ENCODE assay signal across 1 fruit fly cellular context in the genomic region with DNA sequence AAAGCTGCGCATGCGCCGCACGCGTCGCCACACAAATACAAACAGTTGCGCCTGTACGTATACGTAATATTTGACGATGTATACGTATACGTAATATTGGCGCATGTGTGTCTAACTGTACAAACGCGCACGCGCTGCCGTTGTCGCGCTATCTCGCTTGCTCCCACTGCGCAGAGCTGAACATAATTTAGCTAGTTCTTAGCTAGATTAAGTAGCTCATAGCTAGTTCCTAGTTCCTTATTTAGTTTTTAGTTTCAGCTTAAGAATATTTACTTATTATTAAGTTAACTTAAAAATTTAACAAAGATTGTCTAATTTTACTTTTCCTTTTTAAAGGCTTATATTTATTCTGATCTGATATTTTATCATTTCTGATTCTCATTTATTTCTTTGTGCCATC.
TF ChIP-seq lines count a peak whose summit lies in the region.

No protein-coding gene starts in this region.

TF ChIP-seq in whole organism, embryonic, 481 proteins besides CTCF, POLR2A, EP300 and RAD21 (continued from another document and continues in another):
- TF ChIP-seq Dp (GFP tag; optimal IDR thresholded peaks at IDR 0.05; lab: Kevin White, UChicago) = no peak
- no peak for TF ChIP-seq Abd-B (GFP tag; optimal IDR thresholded peaks at IDR 0.05; lab: Kevin White, UChicago)
- peak; percentile 44; the same call in 1 of the 2 replicates for TF ChIP-seq CG9932 (GFP tag; IDR thresholded peaks at IDR 0.05; lab: Robert Waterston, UW)
- no peak for TF ChIP-seq CG13894 (tag; optimal IDR thresholded peaks at IDR 0.05; lab: Kevin White, UChicago)
- no peak for TF ChIP-seq B-H1 (GFP tag; IDR thresholded peaks at IDR 0.05; lab: Robert Waterston, UW)
- TF ChIP-seq Eip74EF (GFP tag; optimal IDR thresholded peaks at IDR 0.05; lab: Kevin White, UChicago) = peak in 1 of 2 experiments; percentile 24
- TF ChIP-seq Optix (GFP tag; IDR thresholded peaks at IDR 0.05; lab: Robert Waterston, UW) = no peak
- no peak for TF ChIP-seq Atf3 (GFP tag; optimal IDR thresholded peaks at IDR 0.05; lab: Kevin White, UChicago)
- TF ChIP-seq CG11247 (GFP tag; IDR thresholded peaks at IDR 0.05; lab: Robert Waterston, UW) = no peak
- TF ChIP-seq CG14014 (GFP tag; IDR thresholded peaks at IDR 0.05; lab: Robert Waterston, UW) = no peak; the same call in 1 of the 2 replicates
- no peak for TF ChIP-seq Fer3 (tag; optimal IDR thresholded peaks at IDR 0.05; lab: Kevin White, UChicago)
- TF ChIP-seq CG34224 (GFP tag; IDR thresholded peaks at IDR 0.05; lab: Robert Waterston, UW; ENCODE audit: partially characterized antibody) = no peak
- TF ChIP-seq danr (GFP tag; IDR thresholded peaks at IDR 0.05; lab: Robert Waterston, UW) = no peak
- no peak for TF ChIP-seq ranshi (GFP tag; IDR thresholded peaks at IDR 0.05; lab: Robert Waterston, UW)
- no peak for TF ChIP-seq CG11723 (GFP tag; optimal IDR thresholded peaks at IDR 0.05; lab: Kevin White, UChicago)
- no peak for TF ChIP-seq CG11456 (GFP tag; IDR thresholded peaks at IDR 0.05; lab: Robert Waterston, UW)
- TF ChIP-seq Lpt (GFP tag; optimal IDR thresholded peaks at IDR 0.05; lab: Kevin White, UChicago) = no peak
- no peak for TF ChIP-seq ase (GFP tag; IDR thresholded peaks at IDR 0.05; lab: Robert Waterston, UW)
- TF ChIP-seq esg (GFP tag; conservative IDR thresholded peaks at IDR 0.05; lab: Robert Waterston, UW) = peak; percentile 19
- TF ChIP-seq CG1603 (tag; optimal IDR thresholded peaks at IDR 0.05; lab: Kevin White, UChicago) = no peak
- TF ChIP-seq tup (GFP tag; optimal IDR thresholded peaks at IDR 0.05; lab: Kevin White, UChicago) = no peak
- TF ChIP-seq CG4854 (GFP tag; optimal IDR thresholded peaks at IDR 0.05; lab: Kevin White, UChicago) = no peak
- no peak for TF ChIP-seq pan (optimal IDR thresholded peaks at IDR 0.05; lab: Kevin White, UChicago)
- peak in 1 of 2 experiments; percentile 8 for TF ChIP-seq pan (GFP tag; optimal IDR thresholded peaks at IDR 0.05 in 1 of 2, IDR thresholded peaks at IDR 0.05 in 1 of 2)
- no peak for TF ChIP-seq Chrac-16 (GFP tag; optimal IDR thresholded peaks at IDR 0.05; lab: Kevin White, UChicago)
- no peak for TF ChIP-seq Myb (GFP tag; optimal IDR thresholded peaks at IDR 0.05; lab: Kevin White, UChicago)
- peak; percentile 60 for TF ChIP-seq sens (GFP tag; lab: Kevin White, UChicago)
- no peak for TF ChIP-seq CG9609 (GFP tag; optimal IDR thresholded peaks at IDR 0.05; lab: Kevin White, UChicago)
- no peak for TF ChIP-seq CG7357 (GFP tag; IDR thresholded peaks at IDR 0.05; lab: Robert Waterston, UW)
- no peak for TF ChIP-seq Mes4 (GFP tag; optimal IDR thresholded peaks at IDR 0.05; lab: Kevin White, UChicago)
- TF ChIP-seq Drgx (GFP tag; IDR thresholded peaks at IDR 0.05; lab: Robert Waterston, UW) = no peak
- TF ChIP-seq CG10431 (GFP tag; optimal IDR thresholded peaks at IDR 0.05; lab: Kevin White, UChicago) = no peak
- no peak for TF ChIP-seq emc (GFP tag; optimal IDR thresholded peaks at IDR 0.05; lab: Kevin White, UChicago)
- no peak for TF ChIP-seq psq (GFP tag; optimal IDR thresholded peaks at IDR 0.05; lab: Kevin White, UChicago)
- TF ChIP-seq CG10209 (GFP tag; optimal IDR thresholded peaks at IDR 0.05; lab: Kevin White, UChicago) = no peak
- TF ChIP-seq CG17802 (tag; optimal IDR thresholded peaks at IDR 0.05; lab: Kevin White, UChicago) = no peak
- TF ChIP-seq row (GFP tag; IDR thresholded peaks at IDR 0.05; lab: Robert Waterston, UW) = peak; percentile 77
- no peak for TF ChIP-seq Ssrp (tag; optimal IDR thresholded peaks at IDR 0.05; lab: Kevin White, UChicago)
- no peak for TF ChIP-seq CG14050 (GFP tag; IDR thresholded peaks at IDR 0.05; lab: Robert Waterston, UW)
- TF ChIP-seq knrl (GFP tag; IDR thresholded peaks at IDR 0.05; lab: Robert Waterston, UW; ENCODE audit: partially characterized antibody) = no peak
- no peak for TF ChIP-seq wor (GFP tag; IDR thresholded peaks at IDR 0.05; lab: Robert Waterston, UW)
- TF ChIP-seq CG16779 (GFP tag; IDR thresholded peaks at IDR 0.05; lab: Robert Waterston, UW) = no peak
- no peak for TF ChIP-seq odd (GFP tag; optimal IDR thresholded peaks at IDR 0.05; lab: Kevin White, UChicago)
- no peak for TF ChIP-seq Bteb2 (GFP tag; optimal IDR thresholded peaks at IDR 0.05; lab: Kevin White, UChicago)
- TF ChIP-seq Elba2 (GFP tag; optimal IDR thresholded peaks at IDR 0.05; lab: Kevin White, UChicago) = no peak
- no peak for TF ChIP-seq CG10462 (GFP tag; optimal IDR thresholded peaks at IDR 0.05; lab: Kevin White, UChicago)
- no peak for TF ChIP-seq shn (GFP tag; optimal IDR thresholded peaks at IDR 0.05; lab: Kevin White, UChicago)
- TF ChIP-seq CG15073 (GFP tag; optimal IDR thresholded peaks at IDR 0.05; lab: Kevin White, UChicago) = no peak
- no peak for TF ChIP-seq ind (GFP tag; optimal IDR thresholded peaks at IDR 0.05; lab: Kevin White, UChicago)
- no peak for TF ChIP-seq trem (tag; optimal IDR thresholded peaks at IDR 0.05; lab: Kevin White, UChicago)
- no peak for TF ChIP-seq CG14667 (GFP tag; IDR thresholded peaks at IDR 0.05; lab: Robert Waterston, UW)
- no peak for TF ChIP-seq fd102C (GFP tag; optimal IDR thresholded peaks at IDR 0.05; lab: Kevin White, UChicago)
- no peak for TF ChIP-seq pita (GFP tag; optimal IDR thresholded peaks at IDR 0.05; lab: Kevin White, UChicago)
- TF ChIP-seq fd96Cb (tag; optimal IDR thresholded peaks at IDR 0.05; lab: Kevin White, UChicago) = peak; percentile 12
- peak; percentile 24 for TF ChIP-seq CG10147 (GFP tag; optimal IDR thresholded peaks at IDR 0.05; lab: Kevin White, UChicago)
- peak in 1 of 2 experiments; percentile 54 for TF ChIP-seq Hr51 (GFP tag; optimal IDR thresholded peaks at IDR 0.05; lab: Kevin White, UChicago)
- no peak for TF ChIP-seq gt (GFP tag; IDR thresholded peaks at IDR 0.05; lab: Robert Waterston, UW)
- no peak for TF ChIP-seq lbe (GFP tag; optimal IDR thresholded peaks at IDR 0.05; lab: Kevin White, UChicago)
- no peak for TF ChIP-seq fd64A (GFP tag; optimal IDR thresholded peaks at IDR 0.05; lab: Kevin White, UChicago)
- no peak for TF ChIP-seq E2f2 (GFP tag; IDR thresholded peaks at IDR 0.05; lab: Robert Waterston, UW)
- TF ChIP-seq CG2712 (tag; optimal IDR thresholded peaks at IDR 0.05; lab: Kevin White, UChicago) = peak; percentile 35
- peak; percentile 42 for TF ChIP-seq CG10979 (tag; optimal IDR thresholded peaks at IDR 0.05; lab: Kevin White, UChicago)
- no peak for TF ChIP-seq fu2 (GFP tag; optimal IDR thresholded peaks at IDR 0.05; lab: Kevin White, UChicago)
- peak; percentile 17 for TF ChIP-seq CG17385 (GFP tag; optimal IDR thresholded peaks at IDR 0.05; lab: Kevin White, UChicago)
- TF ChIP-seq Meics (GFP tag; optimal IDR thresholded peaks at IDR 0.05; lab: Kevin White, UChicago) = peak; percentile 34
- TF ChIP-seq exex (tag; optimal IDR thresholded peaks at IDR 0.05; lab: Kevin White, UChicago) = no peak
- TF ChIP-seq ash1 (GFP tag; optimal IDR thresholded peaks at IDR 0.05; lab: Kevin White, UChicago) = no peak
- no peak for TF ChIP-seq Nf-YA (GFP tag; IDR thresholded peaks at IDR 0.05; lab: Robert Waterston, UW)
- no peak for TF ChIP-seq sisA (GFP tag; IDR thresholded peaks at IDR 0.05; lab: Robert Waterston, UW)
- no peak for TF ChIP-seq CG1832 (GFP tag; optimal IDR thresholded peaks at IDR 0.05; lab: Kevin White, UChicago)
- no peak for TF ChIP-seq CG4282 (GFP tag; optimal IDR thresholded peaks at IDR 0.05; lab: Kevin White, UChicago)
- TF ChIP-seq unc-4 (GFP tag; IDR thresholded peaks at IDR 0.05; lab: Robert Waterston, UW; ENCODE audit: partially characterized antibody) = no peak
- no peak for TF ChIP-seq repo (GFP tag; optimal IDR thresholded peaks at IDR 0.05; lab: Kevin White, UChicago)
- no peak for TF ChIP-seq Taf1 (GFP tag; IDR thresholded peaks at IDR 0.05; lab: Robert Waterston, UW)
- TF ChIP-seq sna (GFP tag; IDR thresholded peaks at IDR 0.05; lab: Robert Waterston, UW; ENCODE audit: partially characterized antibody) = no peak
- no peak for TF ChIP-seq CG6854 (GFP tag; optimal IDR thresholded peaks at IDR 0.05; lab: Kevin White, UChicago)
- peak; percentile 60 for TF ChIP-seq grau (tag; optimal IDR thresholded peaks at IDR 0.05; lab: Kevin White, UChicago)
- no peak for TF ChIP-seq NC2α (GFP tag; optimal IDR thresholded peaks at IDR 0.05; lab: Kevin White, UChicago)
- TF ChIP-seq CG4360 (GFP tag; IDR thresholded peaks at IDR 0.05; lab: Robert Waterston, UW) = no peak
- TF ChIP-seq CG12942 (GFP tag; optimal IDR thresholded peaks at IDR 0.05; lab: Kevin White, UChicago) = no peak
- no peak for TF ChIP-seq CG2889 (GFP tag; IDR thresholded peaks at IDR 0.05; lab: Robert Waterston, UW)
- peak; percentile 18 for TF ChIP-seq CG18262 (tag; optimal IDR thresholded peaks at IDR 0.05; lab: Kevin White, UChicago)
- no peak for TF ChIP-seq Usf (GFP tag; optimal IDR thresholded peaks at IDR 0.05; lab: Kevin White, UChicago)
- no peak for TF ChIP-seq Ets65A (GFP tag; lab: Kevin White, UChicago)
- peak; percentile 19 for TF ChIP-seq CG17829 (tag; optimal IDR thresholded peaks at IDR 0.05; lab: Kevin White, UChicago)
- peak; percentile 15 for TF ChIP-seq CG15514 (GFP tag; optimal IDR thresholded peaks at IDR 0.05; lab: Kevin White, UChicago)
- TF ChIP-seq CG5245 (GFP tag; optimal IDR thresholded peaks at IDR 0.05; lab: Kevin White, UChicago) = no peak
- peak; percentile 35 for TF ChIP-seq CG9437 (GFP tag; optimal IDR thresholded peaks at IDR 0.05; lab: Kevin White, UChicago)
- TF ChIP-seq CG7372 (GFP tag; IDR thresholded peaks at IDR 0.05; lab: Robert Waterston, UW) = peak; percentile 73
- TF ChIP-seq CG18476 (GFP tag; optimal IDR thresholded peaks at IDR 0.05; lab: Kevin White, UChicago) = no peak
- TF ChIP-seq bsh (GFP tag; optimal IDR thresholded peaks at IDR 0.05; lab: Kevin White, UChicago) = peak in 1 of 2 experiments; percentile 16
- TF ChIP-seq mirr (GFP tag; optimal IDR thresholded peaks at IDR 0.05; lab: Kevin White, UChicago) = no peak
- TF ChIP-seq seq (GFP tag; IDR thresholded peaks at IDR 0.05; lab: Robert Waterston, UW) = no peak
- TF ChIP-seq CG17186 (GFP tag; optimal IDR thresholded peaks at IDR 0.05; lab: Kevin White, UChicago) = no peak
- peak; percentile 14 for TF ChIP-seq sd (tag; optimal IDR thresholded peaks at IDR 0.05; lab: Kevin White, UChicago)
- TF ChIP-seq so (GFP tag; IDR thresholded peaks at IDR 0.05; lab: Robert Waterston, UW) = 0 out of 3 replicates have a peak, but pooled peaks have one; percentile 32
- TF ChIP-seq pho (GFP tag; optimal IDR thresholded peaks at IDR 0.05; lab: Kevin White, UChicago) = no peak
- no peak for TF ChIP-seq Rfx (GFP tag; IDR thresholded peaks at IDR 0.05; lab: Robert Waterston, UW)
- TF ChIP-seq Awh (GFP tag; IDR thresholded peaks at IDR 0.05; lab: Robert Waterston, UW) = no peak
- peak; percentile 52 for TF ChIP-seq CG11504 (tag; optimal IDR thresholded peaks at IDR 0.05; lab: Kevin White, UChicago)
- TF ChIP-seq CG15479 (GFP tag; optimal IDR thresholded peaks at IDR 0.05; lab: Kevin White, UChicago) = no peak
- no peak for TF ChIP-seq Sin3A (optimal IDR thresholded peaks at IDR 0.05; lab: Kevin White, UChicago)
- TF ChIP-seq dpn (GFP tag; optimal IDR thresholded peaks at IDR 0.05; lab: Kevin White, UChicago) = no peak
- TF ChIP-seq Hmr (GFP tag; optimal IDR thresholded peaks at IDR 0.05; lab: Kevin White, UChicago) = peak; percentile 53
- TF ChIP-seq pzg (GFP tag; optimal IDR thresholded peaks at IDR 0.05; lab: Kevin White, UChicago) = no peak
- peak; percentile 36; the same call in 1 of the 3 replicates for TF ChIP-seq ci (GFP tag; IDR thresholded peaks at IDR 0.05; lab: Robert Waterston, UW)
- no peak for TF ChIP-seq CG2129 (GFP tag; IDR thresholded peaks at IDR 0.05; lab: Robert Waterston, UW; ENCODE audit: partially characterized antibody)
- TF ChIP-seq NK7.1 (GFP tag; optimal IDR thresholded peaks at IDR 0.05; lab: Kevin White, UChicago) = no peak
- peak; percentile 18 for TF ChIP-seq CG15601 (tag; optimal IDR thresholded peaks at IDR 0.05; lab: Kevin White, UChicago)
- peak; percentile 5 for TF ChIP-seq CG18619 (GFP tag; optimal IDR thresholded peaks at IDR 0.05; lab: Kevin White, UChicago)
- peak; percentile 11 for TF ChIP-seq abd-A (tag; optimal IDR thresholded peaks at IDR 0.05; lab: Kevin White, UChicago)
- TF ChIP-seq CG18599 (GFP tag; optimal IDR thresholded peaks at IDR 0.05; lab: Kevin White, UChicago) = peak; percentile 34
- TF ChIP-seq unpg (GFP tag; optimal IDR thresholded peaks at IDR 0.05; lab: Kevin White, UChicago) = peak; percentile 22
- no peak for TF ChIP-seq CG17612 (GFP tag; IDR thresholded peaks at IDR 0.05; lab: Robert Waterston, UW)
- TF ChIP-seq CG12299 (tag; optimal IDR thresholded peaks at IDR 0.05; lab: Kevin White, UChicago) = peak; percentile 16
- TF ChIP-seq jing (GFP tag; optimal IDR thresholded peaks at IDR 0.05; lab: Kevin White, UChicago) = no peak
- TF ChIP-seq en (GFP tag; optimal IDR thresholded peaks at IDR 0.05; lab: Kevin White, UChicago) = no peak
- TF ChIP-seq CG3847 (GFP tag; IDR thresholded peaks at IDR 0.05; lab: Robert Waterston, UW) = 0 out of 2 replicates have a peak, but pooled peaks have one; percentile 11
- TF ChIP-seq Oli (tag; optimal IDR thresholded peaks at IDR 0.05; lab: Kevin White, UChicago) = peak; percentile 3
- TF ChIP-seq sob (GFP tag; IDR thresholded peaks at IDR 0.05; lab: Robert Waterston, UW) = 0 out of 2 replicates have a peak, but pooled peaks have one; percentile 27
- TF ChIP-seq CG16813 (GFP tag; IDR thresholded peaks at IDR 0.05; lab: Robert Waterston, UW; ENCODE audit: partially characterized antibody) = no peak
- no peak for TF ChIP-seq ato (GFP tag; IDR thresholded peaks at IDR 0.05; lab: Robert Waterston, UW; ENCODE audit: partially characterized antibody)
- peak; percentile 27; the same call in 1 of the 2 replicates for TF ChIP-seq CG32532 (GFP tag; IDR thresholded peaks at IDR 0.05; lab: Robert Waterston, UW)
- peak; percentile 27 for TF ChIP-seq org-1 (GFP tag; optimal IDR thresholded peaks at IDR 0.05; lab: Kevin White, UChicago)
- TF ChIP-seq eve (GFP tag; optimal IDR thresholded peaks at IDR 0.05; lab: Kevin White, UChicago) = no peak
- no peak for TF ChIP-seq Sry-δ (GFP tag; optimal IDR thresholded peaks at IDR 0.05; lab: Kevin White, UChicago)
- no peak for TF ChIP-seq onecut (GFP tag; IDR thresholded peaks at IDR 0.05; lab: Robert Waterston, UW)
- no peak for TF ChIP-seq CG12071 (GFP tag; optimal IDR thresholded peaks at IDR 0.05; lab: Kevin White, UChicago)
- TF ChIP-seq HLH3B (GFP tag; IDR thresholded peaks at IDR 0.05; lab: Robert Waterston, UW) = no peak
- no peak for TF ChIP-seq CG31224 (GFP tag; IDR thresholded peaks at IDR 0.05; lab: Robert Waterston, UW)
- TF ChIP-seq NfI (GFP tag; optimal IDR thresholded peaks at IDR 0.05; lab: Kevin White, UChicago) = peak; percentile 40
- TF ChIP-seq CG5953 (GFP tag; IDR thresholded peaks at IDR 0.05; lab: Robert Waterston, UW) = no peak
